Fruit fly (Drosophila melanogaster) whole organism, embryonic: ENCODE results near the gene CG32074.

Experiments
- Bgb ChIP-seq: fragments of 200-800 bp; sonication (Bioruptor generic); IDR thresholded peaks from 2 replicates; pipeline ENCODE4 v1.3.6; 2022; ENCODE audit warnings: missing biosample characterization, missing genetic modification characterization; ENCODE audit not compliant: partially characterized antibody
- CG10321 ChIP-seq: fragments of 200-800 bp; sonication (Bioruptor generic); IDR thresholded peaks from 2 replicates; pipeline ENCODE4 v1.3.6; 2022; ENCODE audit warnings: missing biosample characterization, missing genetic modification characterization
- CG10366 ChIP-seq: fragments of 200-800 bp; sonication (Bioruptor generic); IDR thresholded peaks from 2 replicates; pipeline ENCODE4 v1.3.6; 2022; ENCODE audit warnings: missing biosample characterization, missing genetic modification characterization
- CG10462 ChIP-seq: fragments of 200-800 bp; sonication (Bioruptor generic); optimal IDR thresholded peaks from 2 replicates; lab custom pipeline; 2016; ENCODE audit warnings: missing biosample characterization, missing genetic modification characterization
- CG11560 ChIP-seq: fragments of 200-800 bp; sonication (Bioruptor generic); IDR thresholded peaks from 3 replicates; pipeline ENCODE4 v1.3.6; 2022; ENCODE audit warnings: missing biosample characterization, missing genetic modification characterization
- CG12104 ChIP-seq: fragments of 200-800 bp; sonication (Bioruptor generic); optimal IDR thresholded peaks from 3 replicates; lab custom pipeline; 2016; ENCODE audit warnings: missing biosample characterization, missing genetic modification characterization
- CG12236 ChIP-seq: fragments of 200-800 bp; sonication (Bioruptor generic); optimal IDR thresholded peaks from 2 replicates; lab custom pipeline; 2016; ENCODE audit warnings: missing biosample characterization, missing genetic modification characterization
- CG13424 ChIP-seq: fragments of 200-800 bp; sonication (Bioruptor generic); optimal IDR thresholded peaks from 2 replicates; lab custom pipeline; 2019; ENCODE audit warnings: missing biosample characterization, mild to moderate bottlenecking, missing genetic modification characterization, moderate library complexity
- CG15479 ChIP-seq: fragments of 200-800 bp; sonication (Bioruptor generic); optimal IDR thresholded peaks from 3 replicates; lab custom pipeline; 2019; ENCODE audit warnings: missing biosample characterization, mild to moderate bottlenecking, missing genetic modification characterization, moderate library complexity
- CG17802 ChIP-seq: fragments of 200-800 bp; sonication (Bioruptor generic); optimal IDR thresholded peaks from 2 replicates; lab custom pipeline; 2018; ENCODE audit warnings: missing biosample characterization, mild to moderate bottlenecking, missing genetic modification characterization, moderate library complexity
- CG1792 ChIP-seq: fragments of 200-800 bp; sonication (Bioruptor generic); optimal IDR thresholded peaks from 2 replicates; lab custom pipeline; 2016; ENCODE audit warnings: missing biosample characterization, missing genetic modification characterization
- CG18599 ChIP-seq: fragments of 200-800 bp; sonication (Bioruptor generic); optimal IDR thresholded peaks from 3 replicates; lab custom pipeline; 2017; ENCODE audit warnings: missing biosample characterization, missing genetic modification characterization, mild to moderate bottlenecking, moderate library complexity, missing genetic modification reagents
- CG2199 ChIP-seq: fragments of 200-800 bp; sonication (Bioruptor generic); IDR thresholded peaks from 3 replicates; pipeline ENCODE4 v1.3.6; 2022; ENCODE audit warnings: missing biosample characterization, missing genetic modification characterization
- CG3281 ChIP-seq: fragments of 200-800 bp; sonication (Bioruptor generic); optimal IDR thresholded peaks from 3 replicates; lab custom pipeline; 2017; ENCODE audit warnings: missing biosample characterization, mild to moderate bottlenecking, missing genetic modification characterization
- CG3407 ChIP-seq: fragments of 200-800 bp; sonication (Bioruptor generic); optimal IDR thresholded peaks from 2 replicates; lab custom pipeline; 2018; ENCODE audit warnings: missing biosample characterization, mild to moderate bottlenecking, missing genetic modification characterization
- CG34422 ChIP-seq: fragments of 200-800 bp; sonication (Bioruptor generic); IDR thresholded peaks from 3 replicates; pipeline ENCODE4 v1.3.6; 2022; ENCODE audit warnings: missing biosample characterization, missing genetic modification characterization
- CG4282 ChIP-seq: fragments of 200-800 bp; sonication (Bioruptor generic); optimal IDR thresholded peaks from 2 replicates; lab custom pipeline; 2016; ENCODE audit warnings: missing biosample characterization, missing genetic modification characterization
- CG4617 ChIP-seq: fragments of 200-800 bp; sonication (Bioruptor generic); optimal IDR thresholded peaks from 3 replicates; lab custom pipeline; 2016; ENCODE audit warnings: missing biosample characterization, missing genetic modification characterization, borderline replicate concordance
- CG4707 ChIP-seq: fragments of 200-800 bp; sonication (Bioruptor generic); optimal IDR thresholded peaks from 2 replicates; lab custom pipeline; 2018; ENCODE audit warnings: missing biosample characterization, mild to moderate bottlenecking, missing genetic modification characterization, moderate library complexity
- CG6683 ChIP-seq: fragments of 200-800 bp; sonication (Bioruptor generic); optimal IDR thresholded peaks from 2 replicates; lab custom pipeline; 2017; ENCODE audit warnings: missing biosample characterization, mild to moderate bottlenecking, missing genetic modification characterization, missing genetic modification reagents
- CG7786 ChIP-seq: fragments of 200-800 bp; sonication (Bioruptor generic); optimal IDR thresholded peaks from 2 replicates; lab custom pipeline; 2016; ENCODE audit warnings: missing biosample characterization, missing genetic modification characterization
- CG7839 ChIP-seq: fragments of 200-800 bp; sonication (Bioruptor generic); optimal IDR thresholded peaks from 3 replicates; lab custom pipeline; 2018; ENCODE audit warnings: missing biosample characterization, mild to moderate bottlenecking, missing genetic modification characterization, moderate library complexity
- CG7928 ChIP-seq: fragments of 200-800 bp; sonication (Bioruptor generic); optimal IDR thresholded peaks from 2 replicates; lab custom pipeline; 2017; ENCODE audit warnings: missing biosample characterization, mild to moderate bottlenecking, missing genetic modification characterization
- CG9817 ChIP-seq: fragments of 200-800 bp; sonication (Bioruptor generic); optimal IDR thresholded peaks from 2 replicates; lab custom pipeline; 2018; ENCODE audit warnings: missing biosample characterization, mild to moderate bottlenecking, missing genetic modification characterization, moderate library complexity
- E2f2 ChIP-seq: fragments of 200-800 bp; sonication (Bioruptor generic); IDR thresholded peaks from 2 replicates; pipeline ENCODE4 v1.3.6; 2022; ENCODE audit warnings: missing biosample characterization, missing genetic modification characterization
- Hr39 ChIP-seq: fragments of >200 bp; optimal IDR thresholded peaks from 2 replicates; lab custom pipeline; 2017
- MBD-R2 ChIP-seq: fragments of 200-800 bp; sonication (Bioruptor generic); IDR thresholded peaks from 2 replicates; pipeline ENCODE4 v1.3.6; 2022; ENCODE audit warnings: missing biosample characterization, missing genetic modification characterization
- MESR4 ChIP-seq: fragments of 200-800 bp; sonication (Bioruptor generic); optimal IDR thresholded peaks from 2 replicates; lab custom pipeline; 2018; ENCODE audit warnings: missing biosample characterization, mild to moderate bottlenecking, missing genetic modification characterization, moderate library complexity
- Nf-YC ChIP-seq: fragments of 200-800 bp; optimal IDR thresholded peaks from 3 replicates; lab custom pipeline; 2019; ENCODE audit warnings: missing biosample characterization, mild to moderate bottlenecking, missing genetic modification characterization, moderate library complexity
- Rfx ChIP-seq: fragments of 200-800 bp; sonication (Bioruptor generic); IDR thresholded peaks from 2 replicates; pipeline ENCODE4 v1.3.6; 2022; ENCODE audit warnings: missing biosample characterization, missing genetic modification characterization
- Sin3A ChIP-seq: fragments of >200 bp; optimal IDR thresholded peaks from 2 replicates; lab custom pipeline; 2018
- Sry-δ ChIP-seq: fragments of 200-800 bp; sonication (Bioruptor generic); optimal IDR thresholded peaks from 2 replicates; lab custom pipeline; 2016; ENCODE audit warnings: missing biosample characterization, missing genetic modification characterization
- Ssrp ChIP-seq: fragments of 200-800 bp; sonication (Bioruptor generic); optimal IDR thresholded peaks from 2 replicates; lab custom pipeline; 2018; ENCODE audit warnings: missing biosample characterization, mild to moderate bottlenecking, missing genetic modification characterization, moderate library complexity
- ac ChIP-seq: fragments of 200-800 bp; sonication (Bioruptor generic); optimal IDR thresholded peaks from 3 replicates; lab custom pipeline; 2017; ENCODE audit warnings: missing biosample characterization, mild to moderate bottlenecking, missing genetic modification characterization
- btn ChIP-seq: fragments of 200-800 bp; sonication (Bioruptor generic); optimal IDR thresholded peaks from 2 replicates; lab custom pipeline; 2016; ENCODE audit warnings: missing biosample characterization, missing genetic modification characterization
- cato ChIP-seq: fragments of 200-800 bp; sonication (Bioruptor generic); optimal IDR thresholded peaks from 2 replicates; lab custom pipeline; 2016; ENCODE audit warnings: missing biosample characterization, missing genetic modification characterization, borderline replicate concordance
- chm ChIP-seq: fragments of 200-800 bp; sonication (Bioruptor generic); IDR thresholded peaks from 2 replicates; pipeline ENCODE4 v1.3.6; 2022; ENCODE audit warnings: missing biosample characterization, missing genetic modification characterization
- chn ChIP-seq: fragments of 200-800 bp; sonication (Bioruptor generic); optimal IDR thresholded peaks from 2 replicates; lab custom pipeline; 2016; ENCODE audit warnings: missing biosample characterization, missing genetic modification characterization
- ewg ChIP-seq: fragments of 200-800 bp; sonication (Bioruptor generic); optimal IDR thresholded peaks from 3 replicates; lab custom pipeline; 2017; ENCODE audit warnings: mild to moderate bottlenecking, missing biosample characterization, missing genetic modification reagents, missing genetic modification characterization
- hth ChIP-seq: fragments of >200 bp; optimal IDR thresholded peaks from 2 replicates; lab custom pipeline; 2017; ENCODE audit warnings: inconsistent platforms
- lab ChIP-seq: fragments of 200-800 bp; sonication (Bioruptor generic); optimal IDR thresholded peaks from 3 replicates; lab custom pipeline; 2017; ENCODE audit warnings: missing biosample characterization, missing genetic modification characterization, mild to moderate bottlenecking, moderate library complexity, missing genetic modification reagents
- mam ChIP-seq: fragments of 200-800 bp; sonication (Bioruptor generic); optimal IDR thresholded peaks from 3 replicates; lab custom pipeline; 2016; ENCODE audit warnings: missing biosample characterization, missing genetic modification characterization
- mirr ChIP-seq: fragments of 200-800 bp; sonication (Bioruptor generic); optimal IDR thresholded peaks from 3 replicates; lab custom pipeline; 2018; ENCODE audit warnings: missing biosample characterization, mild to moderate bottlenecking, missing genetic modification characterization
- nerfin-2 ChIP-seq: fragments of 200-800 bp; sonication (Bioruptor generic); IDR thresholded peaks from 2 replicates; pipeline ENCODE4 v1.3.6; 2022; ENCODE audit warnings: missing biosample characterization, missing genetic modification characterization; ENCODE audit not compliant: partially characterized antibody
- onecut ChIP-seq: fragments of 200-800 bp; sonication (Bioruptor generic); IDR thresholded peaks from 2 replicates; pipeline ENCODE4 v1.3.6; 2022; ENCODE audit warnings: missing biosample characterization, missing genetic modification characterization
- pzg ChIP-seq: fragments of 200-800 bp; sonication (Bioruptor generic); optimal IDR thresholded peaks from 3 replicates; lab custom pipeline; 2018; ENCODE audit warnings: missing biosample characterization, mild to moderate bottlenecking, missing genetic modification characterization, moderate library complexity
- row ChIP-seq: fragments of 200-800 bp; sonication (Bioruptor generic); IDR thresholded peaks from 3 replicates; pipeline ENCODE4 v1.3.6; 2022; ENCODE audit warnings: missing biosample characterization, missing genetic modification characterization
- shn ChIP-seq: fragments of 200-800 bp; sonication (Bioruptor generic); optimal IDR thresholded peaks from 3 replicates; lab custom pipeline; 2016; ENCODE audit warnings: missing biosample characterization, missing genetic modification characterization
- so ChIP-seq: fragments of 200-800 bp; sonication (Bioruptor generic); IDR thresholded peaks from 3 replicates; pipeline ENCODE4 v1.3.6; 2022; ENCODE audit warnings: missing biosample characterization, missing genetic modification characterization
- stwl ChIP-seq: fragments of 200-800 bp; sonication (Bioruptor generic); optimal IDR thresholded peaks from 3 replicates; lab custom pipeline; 2018; ENCODE audit warnings: missing biosample characterization, mild to moderate bottlenecking, missing genetic modification characterization, moderate library complexity
- trem ChIP-seq: fragments of 200-800 bp; optimal IDR thresholded peaks from 3 replicates; lab custom pipeline; 2019; ENCODE audit warnings: missing biosample characterization, mild to moderate bottlenecking, missing genetic modification characterization, moderate library complexity
- twi ChIP-seq: fragments of 200-800 bp; optimal IDR thresholded peaks from 2 replicates; lab custom pipeline; 2019; ENCODE audit warnings: missing biosample characterization, mild to moderate bottlenecking, missing genetic modification characterization, moderate library complexity
- vvl ChIP-seq: fragments of 200-800 bp; sonication (Bioruptor generic); IDR thresholded peaks from 2 replicates; pipeline ENCODE4 v1.3.6; 2022; ENCODE audit warnings: missing biosample characterization, missing genetic modification characterization

The CG32074 gene

dm6 chr3L:11109454-11109853 is 22.7 kb downstream of the CG32074 start, which contains the start of the genes CG34012 and emei (continued):
- TF ChIP-seq shn (GFP tag; lab: Kevin White, UChicago) (no peak), btn (GFP tag; lab: Kevin White, UChicago) (no peak), CG12236 (GFP tag; lab: Kevin White, UChicago) (no peak), CG4282 (GFP tag; lab: Kevin White, UChicago) (no peak), CG10366 (GFP tag; lab: Robert Waterston, UW) (no peak), Hr39 (lab: Kevin White, UChicago) (no peak), CG3407 (no peak), CG15479 (GFP tag; lab: Kevin White, UChicago) (no peak), MESR4 (GFP tag; lab: Kevin White, UChicago) (peak; percentile 55), lab (GFP tag; lab: Kevin White, UChicago) (no peak), CG4707 (GFP tag; lab: Kevin White, UChicago) (no peak), mam (GFP tag; lab: Kevin White, UChicago) (no peak), CG10462 (GFP tag; lab: Kevin White, UChicago) (no peak), E2f2 (GFP tag; lab: Robert Waterston, UW) (peak; percentile 88), twi (tag; lab: Kevin White, UChicago) (no peak), chn (GFP tag; lab: Kevin White, UChicago) (no peak), ewg (GFP tag; lab: Kevin White, UChicago) (no peak), Bgb (GFP tag; lab: Robert Waterston, UW) (no peak), mirr (GFP tag; lab: Kevin White, UChicago) (no peak), CG12104 (GFP tag; lab: Kevin White, UChicago) (no peak), CG17802 (tag; lab: Kevin White, UChicago) (no peak), so (GFP tag; lab: Robert Waterston, UW) (no peak), CG7786 (no peak), CG1792 (GFP tag; lab: Kevin White, UChicago) (no peak), CG13424 (tag; lab: Kevin White, UChicago) (no peak), nerfin-2 (GFP tag; lab: Robert Waterston, UW) (no peak), CG18599 (GFP tag; lab: Kevin White, UChicago) (no peak), hth (lab: Kevin White, UChicago) (no peak), CG4617 (GFP tag; lab: Kevin White, UChicago) (peak; percentile 6), CG6683 (GFP tag; lab: Kevin White, UChicago) (no peak), vvl (GFP tag; lab: Robert Waterston, UW) (no peak), CG2199 (GFP tag; lab: Robert Waterston, UW) (no peak), CG7928 (no peak), stwl (tag; lab: Kevin White, UChicago) (peak; percentile 26), onecut (GFP tag; lab: Robert Waterston, UW) (no peak), CG7839 (tag; lab: Kevin White, UChicago) (no peak), chm (GFP tag; lab: Robert Waterston, UW) (no peak), Sry-δ (GFP tag; lab: Kevin White, UChicago) (no peak), MBD-R2 (GFP tag; lab: Robert Waterston, UW) (peak; percentile 41; the same call in 1 of the 2 replicates), Ssrp (tag; lab: Kevin White, UChicago) (no peak), cato (GFP tag; lab: Kevin White, UChicago) (no peak), CG34422 (0 out of 3 replicates have a peak, but pooled peaks have one; percentile 37), Sin3A (lab: Kevin White, UChicago) (peak; percentile 21), CG9817 (no peak), ac (GFP tag; lab: Kevin White, UChicago) (no peak), Nf-YC (tag; lab: Kevin White, UChicago) (no peak), pzg (GFP tag; lab: Kevin White, UChicago) (peak; percentile 43), CG3281 (no peak), trem (peak; percentile 10), CG10321 (no peak), row (GFP tag; lab: Robert Waterston, UW) (no peak), CG11560 (tag; lab: Robert Waterston, UW) (no peak), Rfx (no peak)
